Fruit fly (Drosophila melanogaster): ENCODE data around the gene UQCR-6.4L.

- no peak for TF ChIP-seq CG14711 (tag; optimal IDR thresholded peaks at IDR 0.05)
- no peak for TF ChIP-seq Hr96 (GFP tag; optimal IDR thresholded peaks at IDR 0.05)
- TF ChIP-seq Mnt (GFP tag; optimal IDR thresholded peaks at IDR 0.05): no peak
- no peak for TF ChIP-seq Crg-1 (GFP tag; optimal IDR thresholded peaks at IDR 0.05)
Measured at dm6 chr3L:16546159-16546558, 20.4 kb upstream of the UQCR-6.4L start.
